Fruit fly (Drosophila melanogaster): ENCODE measurements around the gene Bicra.

The Bicra gene

DNA sequence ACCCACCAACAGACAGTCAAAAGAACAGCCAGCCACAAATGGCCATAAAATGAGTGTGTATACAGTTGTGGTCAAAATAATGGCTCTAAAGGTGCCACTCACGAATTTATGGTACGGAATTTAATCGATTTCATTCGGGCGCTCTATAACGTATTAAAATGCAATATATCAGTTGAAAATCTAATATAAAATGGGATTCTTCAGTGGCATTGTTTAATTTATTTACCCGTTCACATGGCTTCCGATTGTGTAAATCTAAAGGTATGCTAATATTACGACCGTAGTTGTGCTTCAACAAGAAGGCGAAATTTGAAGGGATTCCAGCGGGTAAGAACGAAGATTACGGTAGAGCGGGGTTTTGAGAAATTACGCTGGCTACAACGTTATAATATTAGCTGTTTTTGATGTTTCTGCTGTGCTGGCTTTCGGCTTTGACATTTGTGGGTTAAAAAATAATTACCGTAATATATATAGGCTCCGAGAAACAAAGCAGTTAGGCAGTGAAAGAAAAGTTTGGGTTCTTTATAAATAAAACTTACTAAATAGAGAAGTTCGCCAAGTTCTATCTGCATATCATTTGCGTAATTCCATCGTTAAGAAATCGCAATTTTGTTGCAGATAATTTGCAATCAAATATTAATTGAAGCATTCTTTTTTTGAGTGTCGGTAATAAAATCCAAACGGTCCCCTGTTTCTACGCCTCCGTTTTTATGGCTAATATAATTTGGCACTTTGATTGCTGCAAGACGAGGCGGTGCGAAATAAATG is 13.0 kb downstream of the Bicra start:
- TF ChIP-seq CG9948 (tag; optimal IDR thresholded peaks at IDR 0.05) (peak; percentile 45), CG13204 (GFP tag; optimal IDR thresholded peaks at IDR 0.05) (peak; percentile 18), Snoo (tag; optimal IDR thresholded peaks at IDR 0.05) (peak; percentile 24), CG4496 (GFP tag; IDR thresholded peaks at IDR 0.05) (0 out of 3 replicates have a peak, but pooled peaks have one; percentile 43), CG12605 (GFP tag; IDR thresholded peaks at IDR 0.05) (no peak), CG14655 (GFP tag; optimal IDR thresholded peaks at IDR 0.05) (peak; percentile 52), CG8301 (tag; optimal IDR thresholded peaks at IDR 0.05) (peak; percentile 44), CG8159 (tag; optimal IDR thresholded peaks at IDR 0.05) (peak; percentile 55), CG34367 (tag; optimal IDR thresholded peaks at IDR 0.05) (peak; percentile 46), CG10348 (GFP tag; IDR thresholded peaks at IDR 0.05) (no peak), gl (tag; optimal IDR thresholded peaks at IDR 0.05) (no peak), Pif1A (GFP tag; optimal IDR thresholded peaks at IDR 0.05) (peak; percentile 37), Pif1B (GFP tag; optimal IDR thresholded peaks at IDR 0.05) (peak; percentile 28), CG15710 (tag; optimal IDR thresholded peaks at IDR 0.05) (peak; percentile 43), CG17806 (tag; optimal IDR thresholded peaks at IDR 0.05) (peak; percentile 40), EcR (GFP tag; optimal IDR thresholded peaks at IDR 0.05) (no peak), fd96Ca (GFP tag; IDR thresholded peaks at IDR 0.05) (no peak)

DNA sequence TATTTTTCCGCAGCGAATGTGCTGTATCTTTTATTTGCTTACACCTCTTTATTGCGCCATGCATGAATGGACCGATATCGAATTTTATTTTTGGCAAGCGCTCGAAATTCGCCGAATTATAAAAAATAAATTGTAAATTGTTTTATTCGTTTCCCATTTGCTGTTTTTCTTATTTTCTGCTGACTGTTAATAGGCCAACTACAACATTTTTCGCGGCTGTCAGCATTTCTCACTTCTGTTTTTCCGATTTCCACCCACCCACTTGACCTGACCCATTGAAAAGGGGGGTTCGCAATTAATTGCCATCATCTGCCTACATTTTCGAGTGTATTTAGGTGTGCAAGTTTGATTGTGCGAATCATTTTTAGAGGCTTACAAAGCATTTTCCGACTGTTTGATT is 13.8 kb downstream of the Bicra start:
- TF ChIP-seq CG14655 (GFP tag; optimal IDR thresholded peaks at IDR 0.05) (no peak), CG13204 (GFP tag; optimal IDR thresholded peaks at IDR 0.05) (no peak), CG9948 (tag; optimal IDR thresholded peaks at IDR 0.05) (no peak), Pif1A (GFP tag; optimal IDR thresholded peaks at IDR 0.05) (no peak), EcR (GFP tag; optimal IDR thresholded peaks at IDR 0.05) (no peak), Pif1B (GFP tag; optimal IDR thresholded peaks at IDR 0.05) (no peak), CG10348 (GFP tag; IDR thresholded peaks at IDR 0.05) (no peak)

DNA sequence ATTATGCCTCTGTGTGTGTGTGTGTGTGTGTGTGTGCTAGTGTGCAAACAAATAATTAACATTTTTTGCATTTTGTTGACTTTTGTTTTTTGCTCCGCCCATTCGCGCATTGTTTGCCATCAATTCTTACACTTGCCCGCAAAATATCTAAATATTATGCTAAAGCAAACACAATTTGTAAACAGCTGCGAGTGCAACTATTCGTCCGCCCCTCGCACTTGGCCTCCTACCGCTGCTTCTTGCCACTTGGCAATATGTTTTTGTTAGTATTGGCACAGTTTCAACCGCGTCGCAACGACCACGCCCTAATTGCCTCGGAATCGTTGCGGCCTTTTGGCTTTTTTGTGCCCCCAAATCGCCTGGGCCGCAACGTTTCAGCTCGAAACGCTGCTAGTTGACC is 14.7 kb downstream of the Bicra start:
- TF ChIP-seq CG32121 (GFP tag; IDR thresholded peaks at IDR 0.05) (peak; percentile 63; the same call in 1 of the 2 replicates), CG17806 (tag; optimal IDR thresholded peaks at IDR 0.05) (no peak)

DNA sequence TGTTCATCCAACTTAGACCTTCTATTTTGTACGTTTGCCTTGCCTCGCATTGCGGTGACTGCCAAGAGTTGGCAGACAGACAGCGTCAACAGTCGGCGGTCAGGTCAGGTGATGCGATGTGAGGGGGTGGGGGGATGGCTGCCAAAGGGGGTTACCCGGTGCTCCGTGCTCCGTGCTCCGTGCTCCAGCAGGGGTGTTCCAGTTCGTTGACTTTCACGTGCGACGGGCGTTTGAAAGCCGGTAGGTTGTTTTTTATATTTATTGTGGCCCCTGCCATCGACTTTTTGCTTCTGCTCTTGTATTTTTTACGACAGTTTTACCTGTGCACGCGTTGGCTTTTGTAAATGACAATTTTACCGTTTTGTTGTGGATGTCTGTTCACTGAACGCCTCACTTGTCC is 19.2 kb downstream of the Bicra start:
- TF ChIP-seq fd96Ca (GFP tag; IDR thresholded peaks at IDR 0.05) (0 out of 3 replicates have a peak, but pooled peaks have one; percentile 31), CG4496 (GFP tag; IDR thresholded peaks at IDR 0.05) (peak; percentile 70; the same call in 2 of the 3 replicates), CG12605 (GFP tag; IDR thresholded peaks at IDR 0.05) (no peak), EcR (GFP tag; optimal IDR thresholded peaks at IDR 0.05) (peak; percentile 45), Ets98B (GFP tag; IDR thresholded peaks at IDR 0.05) (0 out of 2 replicates have a peak, but pooled peaks have one; percentile 26), CG13204 (GFP tag; optimal IDR thresholded peaks at IDR 0.05) (peak; percentile 35), Pif1B (GFP tag; optimal IDR thresholded peaks at IDR 0.05) (no peak)

DNA sequence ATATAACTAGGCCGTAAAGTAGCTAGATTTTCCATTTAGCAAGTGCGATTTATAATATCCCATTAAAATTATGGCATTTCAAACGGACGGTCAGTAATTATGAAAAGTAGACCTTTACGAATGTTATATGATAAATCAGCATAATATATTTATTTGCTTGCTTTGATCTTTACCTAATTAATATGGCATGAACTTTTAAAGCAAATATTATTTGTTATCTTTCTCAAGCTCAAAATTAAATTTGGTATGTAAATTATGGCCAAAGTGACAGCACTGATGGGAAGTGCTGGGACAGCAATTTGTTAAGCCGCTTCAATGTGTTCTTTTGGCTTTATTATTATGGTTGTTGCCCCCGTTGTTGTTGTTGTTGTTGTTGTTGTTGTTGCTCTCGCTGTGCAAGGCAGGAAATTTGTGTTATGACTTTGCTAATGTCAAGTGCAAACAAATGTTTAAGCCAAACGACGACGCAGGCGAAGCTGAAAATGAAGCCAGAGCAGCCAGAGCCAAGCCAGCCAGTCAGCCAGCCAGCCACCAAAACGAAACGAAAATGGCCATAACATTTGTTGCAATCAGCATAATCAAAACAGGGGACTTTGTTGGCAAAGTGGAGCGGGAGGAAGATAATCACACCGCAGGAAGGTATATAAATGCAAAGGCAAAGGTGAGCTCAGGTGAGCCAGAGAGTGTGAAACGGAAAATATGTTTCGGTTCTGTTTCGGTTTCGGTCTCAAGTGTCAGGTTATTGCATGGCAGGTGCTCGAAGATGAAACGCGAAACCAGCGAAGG is 19.9 kb downstream of the Bicra start:
- TF ChIP-seq CG14655 (GFP tag; optimal IDR thresholded peaks at IDR 0.05), result peak; percentile 10
- TF ChIP-seq CG8159 (tag; optimal IDR thresholded peaks at IDR 0.05), result peak; percentile 11
- peak; percentile 6 for TF ChIP-seq CG15710 (tag; optimal IDR thresholded peaks at IDR 0.05)
- no peak for TF ChIP-seq CG4496 (GFP tag; IDR thresholded peaks at IDR 0.05)

DNA sequence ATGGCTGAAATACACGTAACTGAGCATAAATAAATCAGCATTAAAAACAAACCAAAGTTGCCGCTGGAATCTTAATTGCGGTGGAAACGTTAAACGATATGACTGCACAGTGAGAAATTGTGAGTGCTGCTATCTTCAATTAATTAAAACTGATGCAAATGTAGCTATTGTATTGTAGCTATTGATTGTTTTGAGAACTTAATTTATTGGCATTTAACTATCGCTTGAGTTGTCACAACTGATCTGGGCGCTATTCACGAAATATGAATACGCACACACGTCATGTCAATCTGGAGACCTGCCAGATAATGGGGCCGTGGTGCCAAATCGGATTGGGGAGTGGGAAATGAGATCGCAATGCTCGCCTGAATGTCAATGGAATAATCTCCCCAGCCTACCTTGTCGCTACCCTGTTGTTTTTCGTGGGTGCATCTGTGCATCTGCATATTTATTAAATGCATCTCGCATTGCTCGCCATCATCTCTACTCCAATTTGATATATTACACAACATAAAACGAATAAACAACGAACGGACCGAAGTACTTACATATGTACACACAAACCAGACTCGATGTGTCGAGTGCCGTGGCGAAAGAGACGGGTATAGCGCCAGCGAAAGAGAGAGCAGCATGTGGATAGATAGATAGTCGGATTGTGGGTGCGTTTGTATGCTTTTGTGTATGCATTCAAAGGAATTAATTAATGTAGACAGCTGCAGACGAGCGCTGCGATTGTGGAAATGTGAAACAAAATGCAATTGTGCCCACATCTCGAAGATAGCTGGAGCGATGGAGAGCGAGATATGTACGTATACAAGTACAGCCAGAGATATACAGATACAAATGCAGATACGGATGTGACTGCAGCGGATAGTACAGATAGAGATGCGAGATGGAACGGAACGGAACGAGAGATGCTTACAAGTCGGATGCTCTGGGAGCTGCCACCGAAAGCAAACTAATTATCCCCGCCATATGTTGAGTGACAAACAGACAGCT is 20.9 kb downstream of the Bicra start:
- TF ChIP-seq CG4496 (GFP tag; IDR thresholded peaks at IDR 0.05) (no peak), fd96Ca (GFP tag; IDR thresholded peaks at IDR 0.05) (no peak), CG17806 (tag; optimal IDR thresholded peaks at IDR 0.05) (peak; percentile 50), Snoo (tag; optimal IDR thresholded peaks at IDR 0.05) (no peak), Ets98B (GFP tag; IDR thresholded peaks at IDR 0.05) (no peak), gl (tag; optimal IDR thresholded peaks at IDR 0.05) (no peak), CG15710 (tag; optimal IDR thresholded peaks at IDR 0.05) (peak; percentile 33), CG34367 (tag; optimal IDR thresholded peaks at IDR 0.05) (no peak), CG12605 (GFP tag; IDR thresholded peaks at IDR 0.05) (peak; percentile 17; the same call in 1 of the 2 replicates), CG14655 (GFP tag; optimal IDR thresholded peaks at IDR 0.05) (peak; percentile 29), CG9948 (tag; optimal IDR thresholded peaks at IDR 0.05) (peak; percentile 45), EcR (GFP tag; optimal IDR thresholded peaks at IDR 0.05) (peak; percentile 31), CG10348 (GFP tag; IDR thresholded peaks at IDR 0.05) (no peak), D1 (tag; optimal IDR thresholded peaks at IDR 0.05) (no peak), Pif1A (GFP tag; optimal IDR thresholded peaks at IDR 0.05) (peak; percentile 24), CG8301 (tag; optimal IDR thresholded peaks at IDR 0.05) (peak; percentile 28), rn (GFP tag; IDR thresholded peaks at IDR 0.05) (no peak), CG32121 (GFP tag; IDR thresholded peaks at IDR 0.05) (no peak), Pif1B (GFP tag; optimal IDR thresholded peaks at IDR 0.05) (peak; percentile 39), CG13204 (GFP tag; optimal IDR thresholded peaks at IDR 0.05) (no peak), CG8159 (tag; optimal IDR thresholded peaks at IDR 0.05) (peak; percentile 58)
